Worm (Caenorhabditis elegans): ENCODE results near the gene idi-1.
A peak's percentile ranks its signal among the peaks of the same experiment; 100 is the strongest.

Gene idi-1

ce11 chrIII:8111347-8111746 is 19.8 kb downstream of the idi-1 start:
- TF ChIP-seq nhr-25 (tag; optimal IDR thresholded peaks at IDR 0.05), result no peak
- TF ChIP-seq dmd-4 (tag; optimal IDR thresholded peaks at IDR 0.05), result no peak
- TF ChIP-seq snpc-4 (tag; optimal IDR thresholded peaks at IDR 0.05), result no peak
- no peak for TF ChIP-seq ztf-11 (tag; optimal IDR thresholded peaks at IDR 0.05)
- no peak for TF ChIP-seq zag-1 (tag; optimal IDR thresholded peaks at IDR 0.05)
- TF ChIP-seq crh-2 (tag; optimal IDR thresholded peaks at IDR 0.05), result no peak
- no peak for TF ChIP-seq mbf-1 (tag; optimal IDR thresholded peaks at IDR 0.05)
- TF ChIP-seq F13H6.1 (tag; optimal IDR thresholded peaks at IDR 0.05), result no peak
- TF ChIP-seq sma-9 (GFP tag; optimal IDR thresholded peaks at IDR 0.05), result no peak
- no peak for TF ChIP-seq sma-9 (tag; optimal IDR thresholded peaks at IDR 0.05)

ce11 chrIII:8115877-8116276 is 24.4 kb downstream of the idi-1 start:
- TF ChIP-seq gmeb-1 (tag; optimal IDR thresholded peaks at IDR 0.05), result no peak
- no peak for TF ChIP-seq nhr-129 (tag; optimal IDR thresholded peaks at IDR 0.05)
- TF ChIP-seq aly-2 (tag; optimal IDR thresholded peaks at IDR 0.05), result no peak
- TF ChIP-seq R02D3.7 (tag; optimal IDR thresholded peaks at IDR 0.05), result no peak
- no peak for TF ChIP-seq nhr-23 (tag; optimal IDR thresholded peaks at IDR 0.05)
- no peak for TF ChIP-seq Y55F3AM.14 (GFP tag; optimal IDR thresholded peaks at IDR 0.05)
- no peak for TF ChIP-seq sma-9 (GFP tag; optimal IDR thresholded peaks at IDR 0.05)
- TF ChIP-seq sma-9 (tag; optimal IDR thresholded peaks at IDR 0.05), result no peak
- TF ChIP-seq dmd-4 (tag; optimal IDR thresholded peaks at IDR 0.05), result no peak
- no peak for TF ChIP-seq C34F6.9 (tag; optimal IDR thresholded peaks at IDR 0.05)
- TF ChIP-seq lin-11 (tag; optimal IDR thresholded peaks at IDR 0.05), result no peak
- TF ChIP-seq nhr-11 (tag; optimal IDR thresholded peaks at IDR 0.05), result no peak

DNA sequence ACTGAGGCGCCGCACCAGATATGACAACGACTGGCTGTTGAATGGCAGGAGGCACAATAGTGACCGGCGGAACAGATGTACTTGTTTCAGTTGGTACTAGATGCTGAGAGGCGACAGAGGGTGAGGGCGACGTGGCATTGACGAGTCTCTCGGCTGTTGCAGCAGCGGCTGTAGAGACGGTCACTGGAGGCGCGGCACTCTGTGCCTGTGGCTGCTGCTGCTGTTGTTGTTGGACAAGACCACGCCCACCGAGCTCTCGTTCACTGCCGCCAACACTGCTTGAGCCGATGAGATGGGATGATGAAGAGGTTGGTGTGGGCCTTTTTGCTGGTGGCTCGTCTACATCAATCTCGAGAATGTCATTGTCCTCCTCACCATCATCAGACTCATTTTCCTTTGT is 25.6 kb downstream of the idi-1 start:
- TF ChIP-seq crh-2 (tag; optimal IDR thresholded peaks at IDR 0.05) (no peak), egl-27 (tag; optimal IDR thresholded peaks at IDR 0.05) (no peak), nhr-25 (tag; optimal IDR thresholded peaks at IDR 0.05) (no peak), R02D3.7 (tag; optimal IDR thresholded peaks at IDR 0.05) (no peak), mab-5 (tag; optimal IDR thresholded peaks at IDR 0.05) (no peak), nhr-6 (tag; optimal IDR thresholded peaks at IDR 0.05) (no peak), peb-1 (tag; optimal IDR thresholded peaks at IDR 0.05) (no peak)

DNA sequence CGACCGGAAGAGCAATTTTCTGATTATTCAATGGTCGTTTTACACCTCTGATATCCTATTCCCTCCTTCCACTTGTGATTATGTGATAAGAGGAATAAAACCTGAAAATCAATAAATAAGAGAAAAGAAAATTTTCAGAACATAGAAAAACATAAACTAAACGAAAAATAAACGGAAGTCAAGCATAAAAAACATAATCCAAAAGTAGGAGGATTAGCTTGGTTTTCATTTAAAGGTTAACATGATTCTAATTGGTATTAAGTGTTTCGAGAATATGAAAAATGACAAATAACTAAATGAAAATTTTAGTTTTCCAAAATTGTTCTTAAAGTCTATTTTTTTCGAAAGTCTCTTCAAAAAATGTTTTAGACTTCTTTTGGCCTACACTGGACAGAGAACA is 29.6 kb downstream of the idi-1 start, which contains the start of gene gei-8:
Gene gei-8, minus strand, starts transcription at position 101 of the 400 bp plus-strand sequence.
- no peak for TF ChIP-seq lin-11 (tag; optimal IDR thresholded peaks at IDR 0.05)
- TF ChIP-seq nhr-237 (tag; optimal IDR thresholded peaks at IDR 0.05), result no peak
- TF ChIP-seq dmd-4 (tag; optimal IDR thresholded peaks at IDR 0.05), result no peak
- TF ChIP-seq nhr-25 (tag; optimal IDR thresholded peaks at IDR 0.05), result no peak
- no peak for TF ChIP-seq F13H6.1 (tag; optimal IDR thresholded peaks at IDR 0.05)
- TF ChIP-seq alr-1 (tag; optimal IDR thresholded peaks at IDR 0.05), result no peak
- TF ChIP-seq sem-4 (tag; optimal IDR thresholded peaks at IDR 0.05), result no peak
- TF ChIP-seq mab-5 (tag; optimal IDR thresholded peaks at IDR 0.05), result no peak
- TF ChIP-seq unc-62 (GFP tag; optimal IDR thresholded peaks at IDR 0.05), result no peak
- TF ChIP-seq ztf-4 (tag; optimal IDR thresholded peaks at IDR 0.05), result no peak

DNA sequence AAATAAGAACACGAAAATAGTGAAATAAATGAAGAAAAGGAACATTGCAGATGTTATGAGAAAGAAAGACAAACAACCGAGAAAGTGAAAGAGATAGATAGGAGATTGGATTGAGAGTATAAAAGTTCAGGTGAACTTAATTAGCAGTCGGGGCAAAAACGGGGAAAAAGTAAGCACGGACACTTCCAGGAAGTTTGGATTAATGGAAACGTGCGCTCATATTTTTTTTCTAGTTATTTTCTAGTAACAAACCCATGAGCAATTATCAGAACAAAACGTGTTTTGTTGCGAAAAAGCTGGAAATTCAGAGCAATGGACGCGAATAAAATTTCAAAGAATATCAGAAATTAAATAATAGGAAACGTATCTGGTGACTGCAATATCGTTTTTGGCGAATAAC is 30.4 kb downstream of the idi-1 start:
- no peak for TF ChIP-seq ztf-4 (tag; optimal IDR thresholded peaks at IDR 0.05)
- no peak for TF ChIP-seq R02D3.7 (tag; optimal IDR thresholded peaks at IDR 0.05)
- no peak for TF ChIP-seq Y55F3AM.14 (GFP tag; optimal IDR thresholded peaks at IDR 0.05)
- TF ChIP-seq elt-1 (tag; optimal IDR thresholded peaks at IDR 0.05), result no peak
- TF ChIP-seq alr-1 (tag; optimal IDR thresholded peaks at IDR 0.05), result no peak
- peak; percentile 12 for TF ChIP-seq lin-11 (tag; optimal IDR thresholded peaks at IDR 0.05)
- peak; percentile 63 for TF ChIP-seq nhr-21 (tag; optimal IDR thresholded peaks at IDR 0.05)
- TF ChIP-seq lsy-2 (tag; optimal IDR thresholded peaks at IDR 0.05), result peak in 1 of 2 experiments; percentile 55
- no peak for TF ChIP-seq snpc-4 (tag; optimal IDR thresholded peaks at IDR 0.05)
- TF ChIP-seq zag-1 (tag; optimal IDR thresholded peaks at IDR 0.05), result no peak
- TF ChIP-seq ceh-16 (tag; optimal IDR thresholded peaks at IDR 0.05), result no peak
- no peak for TF ChIP-seq gmeb-1 (tag; optimal IDR thresholded peaks at IDR 0.05)

DNA sequence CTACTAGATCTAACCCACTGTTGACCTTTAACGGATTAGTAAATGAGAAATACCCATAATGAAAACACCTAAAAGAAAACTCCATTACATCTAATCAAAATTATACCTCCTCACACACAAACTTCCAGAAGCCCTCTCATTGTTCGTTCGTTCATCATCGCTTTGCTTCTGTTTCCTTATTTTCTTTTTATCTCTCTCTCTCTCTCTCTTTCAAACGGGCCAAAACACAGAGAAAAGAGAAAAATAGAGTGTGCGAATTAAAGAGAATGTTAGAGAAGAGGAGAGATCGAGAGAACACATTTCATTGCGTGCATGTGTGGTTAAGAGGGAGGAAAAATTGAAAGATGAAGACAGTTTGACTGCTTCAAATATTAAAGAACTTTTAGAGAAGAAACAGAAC is 32.8 kb downstream of the idi-1 start:
- TF ChIP-seq snpc-4 (tag; optimal IDR thresholded peaks at IDR 0.05), result no peak
- peak; percentile 68 for TF ChIP-seq nhr-129 (tag; optimal IDR thresholded peaks at IDR 0.05)
- TF ChIP-seq elt-3 (tag; optimal IDR thresholded peaks at IDR 0.05), result no peak
- peak; percentile 83 for TF ChIP-seq unc-55 (GFP tag; optimal IDR thresholded peaks at IDR 0.05)
- peak; percentile 50 for TF ChIP-seq nhr-6 (tag; optimal IDR thresholded peaks at IDR 0.05)
- peak; percentile 34 for TF ChIP-seq egl-27 (tag; optimal IDR thresholded peaks at IDR 0.05)
- TF ChIP-seq ztf-1 (GFP tag; conservative IDR thresholded peaks at IDR 0.05), result no peak
- TF ChIP-seq nhr-23 (tag; optimal IDR thresholded peaks at IDR 0.05), result no peak
- TF ChIP-seq fos-1 (tag; optimal IDR thresholded peaks at IDR 0.05), result peak; percentile 86
- peak; percentile 92 for TF ChIP-seq C34F6.9 (tag; optimal IDR thresholded peaks at IDR 0.05)
- no peak for TF ChIP-seq ceh-82 (tag; optimal IDR thresholded peaks at IDR 0.05)
- peak; percentile 82 for TF ChIP-seq lin-13 (GFP tag; optimal IDR thresholded peaks at IDR 0.05)
- peak; percentile 88 for TF ChIP-seq nhr-25 (tag; optimal IDR thresholded peaks at IDR 0.05)
- peak; percentile 29 for TF ChIP-seq mab-5 (tag; optimal IDR thresholded peaks at IDR 0.05)
- TF ChIP-seq nhr-21 (tag; optimal IDR thresholded peaks at IDR 0.05), result peak; percentile 72
- no peak for TF ChIP-seq nhr-237 (tag; optimal IDR thresholded peaks at IDR 0.05)
- peak in 1 of 2 experiments; percentile 46 for TF ChIP-seq mdl-1 (tag; optimal IDR thresholded peaks at IDR 0.05)
- no peak for TF ChIP-seq unc-39 (tag; optimal IDR thresholded peaks at IDR 0.05)
- peak; percentile 37 for TF ChIP-seq gmeb-1 (tag; optimal IDR thresholded peaks at IDR 0.05)
- TF ChIP-seq F13H6.1 (tag; optimal IDR thresholded peaks at IDR 0.05), result peak; percentile 80
- TF ChIP-seq sma-9 (GFP tag; optimal IDR thresholded peaks at IDR 0.05), result peak; percentile 87
- TF ChIP-seq sma-9 (tag; optimal IDR thresholded peaks at IDR 0.05), result no peak
- peak; percentile 20 to 89 for TF ChIP-seq lsy-2 (tag; optimal IDR thresholded peaks at IDR 0.05)
- peak; percentile 90 for TF ChIP-seq crh-2 (tag; optimal IDR thresholded peaks at IDR 0.05)
